Worm (Caenorhabditis elegans): ENCODE measurements around the gene Y43F4B.10.

DNA sequence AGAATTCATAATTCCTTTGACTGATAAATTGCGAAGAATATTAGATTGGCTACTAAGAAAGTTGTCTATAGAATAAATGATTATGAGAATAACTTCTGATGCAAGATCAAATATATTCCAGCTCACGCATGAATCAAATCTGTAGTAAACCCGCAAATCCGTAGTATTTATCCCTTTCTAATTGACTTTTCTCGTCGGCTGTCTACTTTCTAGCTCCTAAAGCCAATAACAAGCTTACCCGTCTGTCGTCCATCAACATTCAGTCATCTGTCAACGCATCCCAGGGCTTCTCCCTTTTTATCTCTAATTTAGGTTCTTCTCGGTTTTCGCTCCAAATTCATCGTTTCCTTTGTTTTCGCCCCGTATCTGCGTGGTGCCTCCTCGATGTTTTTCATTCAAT is 35.0 kb downstream of the Y43F4B.10 start:
- TF ChIP-seq snpc-4 (GFP tag; optimal IDR thresholded peaks at IDR 0.05) (no peak), snpc-4 (tag; optimal IDR thresholded peaks at IDR 0.05) (no peak), athp-1 (tag; optimal IDR thresholded peaks at IDR 0.05) (no peak), F33H1.4 (GFP tag; IDR thresholded peaks at IDR 0.05) (no peak), attf-6 (GFP tag; IDR thresholded peaks at IDR 0.05) (no peak), madf-6 (GFP tag; IDR thresholded peaks at IDR 0.05) (no peak), mel-28 (tag; optimal IDR thresholded peaks at IDR 0.05; ENCODE audit: borderline replicate concordance) (no peak), rpc-1 (optimal IDR thresholded peaks at IDR 0.05) (no peak), rpc-1 (tag; optimal IDR thresholded peaks at IDR 0.05) (no peak), dpff-1 (tag; optimal IDR thresholded peaks at IDR 0.05) (no peak)
